Worm (Caenorhabditis elegans): Measurements from ENCODE around the gene K02F3.2.

ce11 chrIII:853414-853813 is 7.8 kb downstream of the K02F3.2 start:
- TF ChIP-seq ama-1 (optimal IDR thresholded peaks at IDR 0.05) (no peak), hmg-4 (GFP tag; optimal IDR thresholded peaks at IDR 0.05) (no peak), F13C5.2 (tag; optimal IDR thresholded peaks at IDR 0.05) (no peak)
